Worm (Caenorhabditis elegans) whole organism, L2 larva: ENCODE measurements around the gene elc-1.

Source experiments
- C34F6.9 ChIP-seq: fragments of 150-350 bp; optimal IDR thresholded peaks from 2 replicates; lab custom pipeline; 2014; ENCODE audit warnings: missing biosample characterization, missing genetic modification characterization
- Y55F3AM.14 ChIP-seq: fragments of 200-800 bp; sonication (Bioruptor generic); optimal IDR thresholded peaks from 2 replicates; lab custom pipeline; 2018; ENCODE audit warnings: mild to moderate bottlenecking, missing genetic modification characterization, missing compliant biosample characterization
- ZK546.5 ChIP-seq: sonication (generic microtip); optimal IDR thresholded peaks from 2 replicates; lab custom pipeline; 2017; ENCODE audit warnings: missing biosample characterization, missing genetic modification characterization
- aly-2 ChIP-seq: fragments of 150-350 bp; optimal IDR thresholded peaks from 2 replicates; lab custom pipeline; 2014; ENCODE audit warnings: missing biosample characterization, missing genetic modification characterization
- crh-2 ChIP-seq: sonication (generic microtip); optimal IDR thresholded peaks from 2 replicates; lab custom pipeline; 2017; ENCODE audit warnings: missing biosample characterization, missing genetic modification characterization
- dmd-4 ChIP-seq: sonication (generic microtip); optimal IDR thresholded peaks from 2 replicates; lab custom pipeline; 2017; ENCODE audit warnings: missing biosample characterization, missing genetic modification characterization
- egl-27 ChIP-seq: sonication (generic microtip); optimal IDR thresholded peaks from 3 replicates; lab custom pipeline; 2017; ENCODE audit warnings: missing biosample characterization, missing genetic modification reagents, missing genetic modification characterization
- elt-3 ChIP-seq: sonication (generic microtip); optimal IDR thresholded peaks from 2 replicates; lab custom pipeline; 2017; ENCODE audit warnings: missing biosample characterization, missing genetic modification characterization
- fos-1 ChIP-seq: fragments of 150-350 bp; optimal IDR thresholded peaks from 2 replicates; lab custom pipeline; 2014; ENCODE audit warnings: missing biosample characterization, missing genetic modification characterization
- gmeb-1 ChIP-seq: fragments of 150-350 bp; optimal IDR thresholded peaks from 2 replicates; lab custom pipeline; 2014; ENCODE audit warnings: missing biosample characterization, missing genetic modification characterization
- lin-11 ChIP-seq: fragments of 150-350 bp; sonication (generic microtip); optimal IDR thresholded peaks from 2 replicates; lab custom pipeline; 2014; ENCODE audit warnings: missing biosample characterization, missing genetic modification characterization, inconsistent platforms, mixed read lengths
- lin-13 ChIP-seq: fragments of 150-350 bp; optimal IDR thresholded peaks from 2 replicates; lab custom pipeline; 2014; ENCODE audit warnings: missing biosample characterization, missing genetic modification reagents, missing genetic modification characterization
- lin-39 ChIP-seq: fragments of 150-350 bp; optimal IDR thresholded peaks from 2 replicates; lab custom pipeline; 2014; ENCODE audit warnings: missing biosample characterization, missing genetic modification reagents, missing genetic modification characterization
- mab-5 ChIP-seq: fragments of 150-350 bp; optimal IDR thresholded peaks from 2 replicates; lab custom pipeline; 2014; ENCODE audit warnings: missing biosample characterization, missing genetic modification characterization
- mbf-1 ChIP-seq: sonication (generic microtip); optimal IDR thresholded peaks from 2 replicates; lab custom pipeline; 2017; ENCODE audit warnings: missing biosample characterization, missing genetic modification characterization
- mdl-1 ChIP-seq, 2 experiments: fragments of 150-350 bp in 1 of 2; sonication (generic microtip) in 1 of 2; optimal IDR thresholded peaks; 2 replicates each; lab custom pipeline; 2017; ENCODE audit warnings: missing biosample characterization in 2 of 2, missing genetic modification characterization in 2 of 2
- nhr-11 ChIP-seq: fragments of 150-350 bp; optimal IDR thresholded peaks from 2 replicates; lab custom pipeline; 2014; ENCODE audit warnings: missing biosample characterization, missing genetic modification characterization
- nhr-12 ChIP-seq: fragments of 150-350 bp; optimal IDR thresholded peaks from 2 replicates; lab custom pipeline; 2014; ENCODE audit warnings: missing biosample characterization, missing genetic modification characterization
- nhr-129 ChIP-seq: fragments of 150-350 bp; optimal IDR thresholded peaks from 2 replicates; lab custom pipeline; 2014; ENCODE audit warnings: missing biosample characterization, missing genetic modification characterization
- nhr-21 ChIP-seq: fragments of 150-350 bp; optimal IDR thresholded peaks from 2 replicates; lab custom pipeline; 2014; ENCODE audit warnings: missing biosample characterization, missing genetic modification characterization
- nhr-23 ChIP-seq: fragments of 150-350 bp; optimal IDR thresholded peaks from 2 replicates; lab custom pipeline; 2014; ENCODE audit warnings: missing biosample characterization, missing genetic modification reagents, missing genetic modification characterization
- nhr-237 ChIP-seq: fragments of 150-350 bp; optimal IDR thresholded peaks from 2 replicates; lab custom pipeline; 2014; ENCODE audit warnings: missing biosample characterization, missing genetic modification characterization
- nhr-25 ChIP-seq: fragments of 150-350 bp; sonication (generic microtip); optimal IDR thresholded peaks from 3 replicates; lab custom pipeline; 2014; ENCODE audit warnings: missing biosample characterization, missing genetic modification characterization
- nhr-6 ChIP-seq: fragments of 150-350 bp; optimal IDR thresholded peaks from 2 replicates; lab custom pipeline; 2014; ENCODE audit warnings: missing biosample characterization, missing genetic modification characterization
- nhr-77 ChIP-seq: fragments of 150-350 bp; optimal IDR thresholded peaks from 2 replicates; lab custom pipeline; 2014; ENCODE audit warnings: missing biosample characterization, missing genetic modification characterization
- peb-1 ChIP-seq: fragments of 150-350 bp; optimal IDR thresholded peaks from 2 replicates; lab custom pipeline; 2014; ENCODE audit warnings: missing biosample characterization, missing genetic modification characterization
- sem-4 ChIP-seq: fragments of 150-350 bp; optimal IDR thresholded peaks from 2 replicates; lab custom pipeline; 2014; ENCODE audit warnings: missing biosample characterization, missing genetic modification reagents, missing genetic modification characterization
- sma-3 ChIP-seq: sonication (generic microtip); optimal IDR thresholded peaks from 2 replicates; lab custom pipeline; 2016; ENCODE audit warnings: missing genetic modification reagents, missing genetic modification characterization, missing compliant biosample characterization
- sma-9 ChIP-seq, 2 experiments: fragments of 150-350 bp in 1 of 2; sonication (generic microtip) in 1 of 2; optimal IDR thresholded peaks; 2 replicates each; lab custom pipeline; 2014 to 2016; ENCODE audit warnings: missing genetic modification characterization in 2 of 2, mild to moderate bottlenecking in 1 of 2, missing biosample characterization in 1 of 2, missing compliant biosample characterization in 1 of 2, missing genetic modification reagents in 1 of 2, moderate library complexity in 1 of 2
- snpc-4 ChIP-seq: fragments of 150-350 bp; optimal IDR thresholded peaks from 2 replicates; lab custom pipeline; 2014; ENCODE audit warnings: missing biosample characterization, missing genetic modification characterization
- unc-55 ChIP-seq: fragments of 150-350 bp; sonication (generic microtip); optimal IDR thresholded peaks from 3 replicates; lab custom pipeline; 2014; ENCODE audit warnings: missing biosample characterization, missing genetic modification reagents, missing genetic modification characterization
- zag-1 ChIP-seq: fragments of 150-350 bp; optimal IDR thresholded peaks from 2 replicates; lab custom pipeline; 2014; ENCODE audit warnings: missing biosample characterization, missing genetic modification characterization
- ztf-11 ChIP-seq: sonication (generic microtip); optimal IDR thresholded peaks from 2 replicates; lab custom pipeline; 2017; ENCODE audit warnings: missing biosample characterization, missing genetic modification characterization

elc-1 gene

ce11 chrIII:1416571-1416970, 419 bp downstream of the elc-1 start:
- TF ChIP-seq nhr-23 (tag; lab: Kevin White, UChicago) (no peak), Y55F3AM.14 (no peak), nhr-77 (tag; lab: Kevin White, UChicago) (no peak), gmeb-1 (tag; lab: Kevin White, UChicago) (no peak), lin-39 (no peak), peb-1 (no peak), lin-11 (tag; lab: Kevin White, UChicago) (no peak), ztf-11 (tag; lab: Kevin White, UChicago) (no peak), sma-3 (GFP tag; lab: Kevin White, UChicago) (no peak), fos-1 (no peak), aly-2 (tag; lab: Kevin White, UChicago) (no peak), nhr-6 (tag; lab: Kevin White, UChicago) (no peak), nhr-237 (tag; lab: Kevin White, UChicago) (no peak), nhr-21 (tag; lab: Kevin White, UChicago) (no peak), C34F6.9 (no peak), elt-3 (tag; lab: Kevin White, UChicago) (no peak), nhr-129 (tag; lab: Kevin White, UChicago) (no peak), lin-13 (GFP tag; lab: Kevin White, UChicago) (no peak), mdl-1 (tag; optimal IDR thresholded peaks at IDR 0.05; lab: Kevin White, UChicago) (no peak)

- no peak for TF ChIP-seq nhr-12
- TF ChIP-seq snpc-4: no peak
- no peak for TF ChIP-seq lin-13 (GFP tag; lab: Kevin White, UChicago)
- TF ChIP-seq fos-1: peak; percentile 66
Measured at ce11 chrIII:1413890-1414613, 2.9 kb downstream of the elc-1 start, which contains the start of gene Y82E9BR.14. TSS of gene Y82E9BR.14 (minus strand) at chrIII:1414116.

- TF ChIP-seq crh-2: no peak
- no peak for TF ChIP-seq sem-4 (tag; lab: Kevin White, UChicago)
- no peak for TF ChIP-seq gmeb-1 (tag; lab: Kevin White, UChicago)
- no peak for TF ChIP-seq lin-11 (tag; lab: Kevin White, UChicago)
- TF ChIP-seq dmd-4 (tag; lab: Kevin White, UChicago): no peak
Measured at ce11 chrIII:1413125-1413837, 3.7 kb downstream of the elc-1 start.

- no peak for TF ChIP-seq mdl-1 (tag; optimal IDR thresholded peaks at IDR 0.05; lab: Kevin White, UChicago)
- TF ChIP-seq zag-1 (tag; lab: Kevin White, UChicago): no peak
- TF ChIP-seq lin-39: no peak
- TF ChIP-seq nhr-11: no peak
- no peak for TF ChIP-seq sma-3 (GFP tag; lab: Kevin White, UChicago)
- TF ChIP-seq sem-4 (tag; lab: Kevin White, UChicago): no peak
- no peak for TF ChIP-seq lin-13 (GFP tag; lab: Kevin White, UChicago)
- TF ChIP-seq nhr-12: no peak
- TF ChIP-seq nhr-6 (tag; lab: Kevin White, UChicago): no peak
- no peak for TF ChIP-seq elt-3 (tag; lab: Kevin White, UChicago)
- no peak for TF ChIP-seq mbf-1 (tag; lab: Kevin White, UChicago)
- TF ChIP-seq unc-55: no peak
- no peak for TF ChIP-seq ZK546.5 (tag; lab: Kevin White, UChicago)
- TF ChIP-seq mab-5 (tag; lab: Kevin White, UChicago): no peak
- TF ChIP-seq sma-9 (GFP tag; optimal IDR thresholded peaks at IDR 0.05; lab: Kevin White, UChicago): no peak
- no peak for TF ChIP-seq sma-9 (tag; optimal IDR thresholded peaks at IDR 0.05; lab: Kevin White, UChicago)
- no peak for TF ChIP-seq nhr-25 (tag; lab: Kevin White, UChicago)
- no peak for TF ChIP-seq nhr-21 (tag; lab: Kevin White, UChicago)
- no peak for TF ChIP-seq lin-11 (tag; lab: Kevin White, UChicago)
- no peak for TF ChIP-seq nhr-129 (tag; lab: Kevin White, UChicago)
- TF ChIP-seq egl-27 (tag; lab: Kevin White, UChicago): no peak
Measured at ce11 chrIII:1409139-1409538, 7.9 kb downstream of the elc-1 start, which contains the start of gene Y82E9BR.22. TSS of gene Y82E9BR.22 (minus strand) at chrIII:1409239.
